Worm (Caenorhabditis elegans): ENCODE results near the gene nhx-4.

DNA sequence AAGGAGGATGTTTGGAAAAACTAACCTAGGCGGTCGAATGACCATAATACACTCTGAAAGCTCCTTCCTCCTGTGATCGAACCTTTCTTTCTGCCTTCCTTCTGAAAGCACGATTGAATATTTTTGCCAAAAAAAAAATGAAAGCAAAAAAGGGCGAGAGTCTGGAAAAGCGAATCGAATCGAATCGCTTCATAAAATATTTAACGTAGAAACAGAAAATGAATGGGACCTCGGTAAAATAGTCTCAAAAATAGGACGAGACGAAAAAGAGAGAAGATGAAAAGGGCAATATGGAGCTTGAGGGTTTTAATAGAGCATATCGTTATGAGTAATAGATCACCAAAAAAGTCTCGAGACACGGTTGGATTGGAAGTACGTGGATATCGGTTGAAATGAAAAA is 42.2 kb downstream of the nhx-4 start, which contains the start of gene inx-1:
- TF ChIP-seq ztf-23 (GFP tag; IDR thresholded peaks at IDR 0.05) = no peak
- TF ChIP-seq tab-1 (GFP tag; IDR thresholded peaks at IDR 0.05) = no peak
- TF ChIP-seq med-1 (GFP tag; optimal IDR thresholded peaks at IDR 0.05; ENCODE audit: insufficient read depth) = no peak
- TF ChIP-seq cog-1 (tag; optimal IDR thresholded peaks at IDR 0.05) = no peak
- no peak for TF ChIP-seq flt-1 (GFP tag; IDR thresholded peaks at IDR 0.05)
- TF ChIP-seq T22C8.4 (GFP tag; IDR thresholded peaks at IDR 0.05) = no peak
- no peak for TF ChIP-seq ref-1 (GFP tag; conservative IDR thresholded peaks at IDR 0.05)
- TF ChIP-seq klf-2 (GFP tag; conservative IDR thresholded peaks at IDR 0.05) = no peak
- TF ChIP-seq ztf-29 (GFP tag; IDR thresholded peaks at IDR 0.05) = no peak
